Worm (Caenorhabditis elegans) whole organism, L4/young adult: ENCODE measurements around the gene znf-782.
"Not testable (repeated sequence)": the region's sequence is repeated elsewhere in the genome, so short reads cannot be mapped to it uniquely, and the experiment has no call there.

Experiments used
- W03F9.2 ChIP-seq: fragments of 150-350 bp; optimal IDR thresholded peaks from 2 replicates; lab custom pipeline; 2014; ENCODE audit warnings: missing biosample characterization, missing genetic modification characterization
- dao-5 ChIP-seq: sonication (generic microtip); optimal IDR thresholded peaks from 2 replicates; lab custom pipeline; 2016; ENCODE audit warnings: missing genotype, missing genetic modification characterization, moderate library complexity, missing compliant biosample characterization
- him-1 ChIP-seq: sonication (generic microtip); optimal IDR thresholded peaks from 2 replicates; lab custom pipeline; 2016; ENCODE audit warnings: missing genotype, missing genetic modification reagents, missing genetic modification characterization, missing compliant biosample characterization

The znf-782 gene

ce11 chrIV:1070383-1070782, 3.1 kb upstream of the znf-782 start:
- TF ChIP-seq W03F9.2 (tag; lab: Kevin White, UChicago) (peak; percentile 14), dao-5 (no peak), him-1 (peak; percentile 77)

ce11 chrIV:1068730-1069244, 1.5 kb upstream of the znf-782 start:
- TF ChIP-seq dao-5 (no peak), him-1 (no peak), W03F9.2 (tag; lab: Kevin White, UChicago) (no peak)

ce11 chrIV:1065569-1065968, 1.8 kb downstream of the znf-782 start:
- TF ChIP-seq W03F9.2 (tag; lab: Kevin White, UChicago) (no peak), dao-5 (no peak), him-1 (no peak)

ce11 chrIV:1064289-1064848, 3.0 kb downstream of the znf-782 start:
- TF ChIP-seq dao-5 (no peak), W03F9.2 (tag; lab: Kevin White, UChicago) (no peak), him-1 (no peak)

ce11 chrIV:1063058-1063457, 4.3 kb downstream of the znf-782 start:
- TF ChIP-seq dao-5 (no peak), him-1 (no peak), W03F9.2 (tag; lab: Kevin White, UChicago) (no peak)

ce11 chrIV:1058504-1058903, 8.8 kb downstream of the znf-782 start:
- TF ChIP-seq W03F9.2 (tag; lab: Kevin White, UChicago) (no peak), him-1 (no peak), dao-5 (no peak)

ce11 chrIV:1056263-1056942, 10.9 kb downstream of the znf-782 start, which contains the start of the genes Y55F3AM.13 and mrps-25:
Gene Y55F3AM.13 (minus strand): TSS chrIV:1056313.
Gene mrps-25 (plus strand): TSS chrIV:1056892.
- TF ChIP-seq dao-5 (no peak), W03F9.2 (tag; lab: Kevin White, UChicago) (no peak), him-1 (no peak)

- no peak for TF ChIP-seq him-1
- TF ChIP-seq W03F9.2 (tag; lab: Kevin White, UChicago): no peak
- TF ChIP-seq dao-5: no peak
These were observed 11.6 kb downstream of the znf-782 start for ce11 chrIV:1055734-1056133.

ce11 chrIV:1054736-1055135, 12.6 kb downstream of the znf-782 start, which contains the start of gene dcap-1:
Gene dcap-1 (minus strand): TSS chrIV:1054794.
- TF ChIP-seq W03F9.2 (tag; lab: Kevin White, UChicago): no peak
- no peak for TF ChIP-seq dao-5
- no peak for TF ChIP-seq him-1

ce11 chrIV:1053989-1054388, 13.3 kb downstream of the znf-782 start:
- TF ChIP-seq dao-5 (no peak), him-1 (no peak), W03F9.2 (tag; lab: Kevin White, UChicago) (no peak)

ce11 chrIV:1051636-1052133, 15.6 kb downstream of the znf-782 start, which contains the start of gene Y55F3AM.21:
Gene Y55F3AM.21 (minus strand): TSS chrIV:1051686.
- not testable (repeated sequence) for TF ChIP-seq him-1; dao-5; W03F9.2 (tag; lab: Kevin White, UChicago)

- no peak for TF ChIP-seq W03F9.2 (tag; lab: Kevin White, UChicago)
- no peak for TF ChIP-seq dao-5
- TF ChIP-seq him-1: no peak
These were observed 20.3 kb downstream of the znf-782 start for ce11 chrIV:1046996-1047395.

ce11 chrIV:1045683-1046082, 21.6 kb downstream of the znf-782 start, which contains the start of gene srx-12:
Gene srx-12 (plus strand): TSS chrIV:1045983.
- TF ChIP-seq W03F9.2 (tag; lab: Kevin White, UChicago) (no peak), him-1 (no peak), dao-5 (no peak)

ce11 chrIV:1044287-1044686, 23.0 kb downstream of the znf-782 start, which contains the start of gene Y55F3AM.11:
Gene Y55F3AM.11 (minus strand): TSS chrIV:1044387.
- TF ChIP-seq W03F9.2 (tag; lab: Kevin White, UChicago) (no peak), him-1 (no peak), dao-5 (no peak)

ce11 chrIV:1040537-1040936, 26.8 kb downstream of the znf-782 start:
- TF ChIP-seq W03F9.2 (tag; lab: Kevin White, UChicago): no peak
- no peak for TF ChIP-seq dao-5
- TF ChIP-seq him-1: no peak
